Worm (Caenorhabditis elegans) whole organism, L4/young adult: ENCODE data around the gene ttbk-2.1.
"Not testable (repeated sequence)": the region's sequence is repeated elsewhere in the genome, so short reads cannot be mapped to it uniquely, and the experiment has no call there.

ENCODE experiments used
- W03F9.2 ChIP-seq: fragments of 150-350 bp; optimal IDR thresholded peaks from 2 replicates; lab custom pipeline; 2014; ENCODE audit warnings: missing biosample characterization, missing genetic modification characterization
- dao-5 ChIP-seq: sonication (generic microtip); optimal IDR thresholded peaks from 2 replicates; lab custom pipeline; 2016; ENCODE audit warnings: missing genotype, missing genetic modification characterization, moderate library complexity, missing compliant biosample characterization
- him-1 ChIP-seq: sonication (generic microtip); optimal IDR thresholded peaks from 2 replicates; lab custom pipeline; 2016; ENCODE audit warnings: missing genotype, missing genetic modification reagents, missing genetic modification characterization, missing compliant biosample characterization

Gene ttbk-2.1

ce11 chrIV:5266474-5266873 lies 8.0 kb downstream of the ttbk-2.1 start, which contains the start of gene F36H12.5:
Gene F36H12.5 (plus strand): TSS chrIV:5266774.
- TF ChIP-seq him-1, result no peak
- no peak for TF ChIP-seq W03F9.2 (tag; lab: Kevin White, UChicago)
- no peak for TF ChIP-seq dao-5 (tag; lab: Kevin White, UChicago)

DNA sequence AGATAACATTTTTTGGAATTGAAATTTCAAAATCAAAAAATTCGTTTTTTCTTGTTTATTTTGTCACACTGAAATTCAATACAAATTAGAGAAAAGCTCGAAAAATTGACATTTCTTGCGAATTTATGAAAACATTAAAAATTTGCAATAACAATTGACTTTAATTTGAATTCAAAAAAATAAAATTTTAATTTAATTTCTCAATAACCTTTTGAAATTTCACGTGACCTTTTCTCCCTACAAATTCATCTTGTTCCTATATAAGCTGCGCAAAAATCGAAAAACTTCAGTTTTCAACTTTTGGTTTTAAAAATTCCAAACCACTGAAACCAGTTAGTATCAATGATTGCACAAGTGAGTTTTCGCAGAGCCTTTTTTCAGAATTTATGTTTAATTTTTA lies 10.3 kb downstream of the ttbk-2.1 start, which contains the start of gene F36H12.4:
F36H12.4 (plus strand) TSS at position 301 of the 400 bp plus-strand sequence.
- no peak for TF ChIP-seq dao-5 (tag; lab: Kevin White, UChicago)
- no peak for TF ChIP-seq him-1
- no peak for TF ChIP-seq W03F9.2 (tag; lab: Kevin White, UChicago)

DNA sequence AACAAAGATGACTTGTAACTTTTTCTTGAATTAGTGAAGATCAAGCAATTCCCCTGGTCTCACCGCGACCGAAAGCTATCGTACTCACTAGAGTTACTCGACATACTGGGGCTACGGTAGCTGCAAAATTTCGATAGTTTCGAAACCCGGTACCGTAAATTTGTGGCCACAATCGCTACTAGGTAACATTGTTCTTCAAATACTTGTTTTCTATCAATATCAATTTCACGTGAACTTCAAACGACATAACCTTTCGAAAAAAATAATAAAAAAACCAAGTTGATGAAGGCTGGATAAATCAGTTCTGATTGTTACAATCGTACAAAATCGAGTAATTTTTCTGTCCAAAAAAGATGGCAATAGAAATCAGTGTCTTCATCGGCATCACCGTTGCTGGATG lies 14.0 kb downstream of the ttbk-2.1 start, which contains the start of gene F36H12.3:
F36H12.3 (plus strand) TSS at position 301 of the 400 bp plus-strand sequence.
- no peak for TF ChIP-seq W03F9.2 (tag; lab: Kevin White, UChicago)
- no peak for TF ChIP-seq dao-5 (tag; lab: Kevin White, UChicago)
- TF ChIP-seq him-1, result no peak

DNA sequence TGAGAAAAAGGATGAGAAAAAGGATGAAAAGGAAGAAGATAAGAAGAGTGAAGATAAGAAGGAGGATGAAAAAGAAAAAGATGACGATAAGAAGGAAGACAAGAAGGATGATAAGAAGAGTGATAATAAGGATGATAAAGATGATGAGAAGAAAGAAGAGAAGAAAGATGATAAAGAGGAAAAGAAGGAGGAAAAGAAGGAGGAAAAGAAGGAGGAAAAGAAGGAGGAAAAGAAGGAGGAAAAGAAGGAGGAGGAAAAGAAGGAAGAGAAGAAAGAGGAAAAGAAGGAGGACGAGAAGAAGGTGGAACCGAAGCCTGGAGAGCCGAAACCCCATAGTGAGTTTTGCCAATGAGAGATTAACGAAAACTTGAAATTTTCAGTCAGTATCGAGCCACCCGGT lies 14.9 kb downstream of the ttbk-2.1 start:
- TF ChIP-seq dao-5 (tag; lab: Kevin White, UChicago) (no peak), him-1 (no peak), W03F9.2 (tag; lab: Kevin White, UChicago) (no peak)

ce11 chrIV:5274123-5274581 lies 15.7 kb downstream of the ttbk-2.1 start, which contains the start of gene slfl-4:
Gene slfl-4 (plus strand): TSS chrIV:5274531.
- TF ChIP-seq him-1 (no peak), W03F9.2 (tag; lab: Kevin White, UChicago) (no peak), dao-5 (tag; lab: Kevin White, UChicago) (no peak)

DNA sequence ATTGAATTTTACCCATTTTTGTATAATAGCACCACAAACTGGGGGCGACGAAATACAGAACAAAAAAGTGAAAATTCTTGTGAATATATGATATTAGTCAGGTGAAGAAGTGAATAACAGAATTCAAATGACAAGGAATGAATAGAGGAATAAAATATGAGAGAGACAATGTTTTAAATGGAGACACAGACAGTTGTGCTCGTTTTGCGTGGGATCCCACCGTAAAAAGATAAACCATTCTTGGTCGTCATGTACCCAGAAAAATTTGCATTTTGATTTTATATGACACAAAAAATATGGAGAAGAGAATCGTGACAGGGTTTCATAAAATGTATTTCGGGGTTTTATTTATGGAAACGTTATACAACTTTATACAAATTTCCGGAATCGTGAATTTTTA lies 19.3 kb downstream of the ttbk-2.1 start, which contains the start of gene F36H12.17:
F36H12.17 (minus strand) TSS at position 101 of the 400 bp plus-strand sequence.
- TF ChIP-seq dao-5 (tag; lab: Kevin White, UChicago), result no peak
- TF ChIP-seq him-1, result no peak
- TF ChIP-seq W03F9.2 (tag; lab: Kevin White, UChicago), result no peak

ce11 chrIV:5281457-5281856 lies 23.0 kb downstream of the ttbk-2.1 start:
- TF ChIP-seq dao-5 (tag; lab: Kevin White, UChicago), result no peak
- TF ChIP-seq him-1, result no peak
- no peak for TF ChIP-seq W03F9.2 (tag; lab: Kevin White, UChicago)

ce11 chrIV:5287190-5287589 lies 28.7 kb downstream of the ttbk-2.1 start:
- TF ChIP-seq dao-5 (tag; lab: Kevin White, UChicago), result no peak
- no peak for TF ChIP-seq W03F9.2 (tag; lab: Kevin White, UChicago)
- TF ChIP-seq him-1, result no peak

- TF ChIP-seq him-1, result no peak
- TF ChIP-seq dao-5 (tag; lab: Kevin White, UChicago), result no peak
- no peak for TF ChIP-seq W03F9.2 (tag; lab: Kevin White, UChicago)
Observed at ce11 chrIV:5288932-5289331, 30.4 kb downstream of the ttbk-2.1 start.

DNA sequence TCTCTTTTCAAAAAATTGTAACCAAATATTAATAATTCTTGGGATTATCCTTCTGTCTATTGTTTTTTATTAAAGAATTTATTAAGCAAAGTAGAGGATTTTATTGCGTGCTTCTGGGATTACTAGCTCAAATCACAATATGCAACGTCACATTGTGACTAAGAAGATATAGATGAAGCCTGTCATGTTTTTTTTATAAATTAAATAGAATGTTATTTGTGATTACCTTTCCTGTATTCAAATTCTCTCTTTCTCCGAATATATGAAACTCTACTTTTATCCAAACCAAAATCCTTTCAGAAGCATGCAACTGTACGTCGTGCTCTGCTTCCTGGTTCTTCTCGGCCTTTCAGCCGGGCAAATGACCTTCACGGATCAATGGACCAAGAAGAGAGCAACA lies 32.1 kb downstream of the ttbk-2.1 start, which contains the start of gene nlp-47:
nlp-47 (plus strand) TSS at position 301 of the 400 bp plus-strand sequence.
- no peak for TF ChIP-seq W03F9.2 (tag; lab: Kevin White, UChicago)
- TF ChIP-seq him-1, result no peak
- TF ChIP-seq dao-5 (tag; lab: Kevin White, UChicago), result no peak

DNA sequence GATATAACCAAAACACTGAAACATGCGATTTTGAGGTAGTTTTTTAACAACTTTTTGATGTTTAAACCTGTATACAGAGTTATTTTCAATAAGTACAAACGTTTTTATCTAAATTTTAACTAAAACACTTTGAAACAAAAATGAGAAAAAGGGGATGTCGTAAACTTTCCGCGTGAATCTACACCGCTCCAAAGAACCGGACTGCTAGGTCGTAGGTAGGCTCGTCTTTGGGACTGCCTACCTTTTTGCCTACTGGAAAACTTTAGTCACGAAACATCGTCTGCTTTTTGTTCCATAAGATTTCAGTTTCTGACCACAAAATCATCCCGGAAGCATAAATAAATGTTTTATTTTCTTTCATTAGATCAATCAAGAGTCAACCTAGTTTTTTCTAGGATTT lies 32.7 kb downstream of the ttbk-2.1 start:
- TF ChIP-seq W03F9.2 (tag; lab: Kevin White, UChicago) (no peak), dao-5 (tag; lab: Kevin White, UChicago) (no peak)

DNA sequence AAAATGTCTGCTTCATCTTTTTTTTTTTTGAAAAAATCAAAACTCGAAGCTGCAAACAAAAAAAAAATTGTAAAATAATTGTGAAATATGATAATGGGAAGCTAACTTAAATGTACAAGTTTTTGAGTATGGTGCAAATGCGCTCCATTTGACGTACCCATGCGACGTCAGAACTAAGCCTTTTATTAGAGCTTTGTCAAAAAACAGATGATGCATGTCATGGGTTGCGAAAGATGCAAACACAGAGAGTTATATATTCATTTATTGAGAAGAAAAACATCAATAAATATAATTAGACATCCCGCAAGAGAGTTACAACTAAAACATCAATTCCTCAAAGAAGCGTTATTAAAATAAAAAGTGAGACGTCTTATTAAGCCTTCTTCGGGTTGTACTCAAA lies 36.0 kb downstream of the ttbk-2.1 start:
- no peak for TF ChIP-seq him-1
- no peak for TF ChIP-seq W03F9.2 (tag; lab: Kevin White, UChicago)

- not testable (repeated sequence) for TF ChIP-seq dao-5 (tag; lab: Kevin White, UChicago); W03F9.2 (tag; lab: Kevin White, UChicago); him-1
Observed at ce11 chrIV:5295240-5295639, 36.8 kb downstream of the ttbk-2.1 start, which contains the start of gene msp-51. Gene msp-51 (minus strand): TSS chrIV:5295340.

- TF ChIP-seq dao-5 (tag; lab: Kevin White, UChicago) (no peak), W03F9.2 (tag; lab: Kevin White, UChicago) (no peak), him-1 (no peak)
Observed at ce11 chrIV:5297436-5298012, 39.0 kb downstream of the ttbk-2.1 start, which contains the start of the genes ZK354.6 and msp-113. Gene ZK354.6 (minus strand): TSS chrIV:5297536. Gene msp-113 (plus strand): TSS chrIV:5297962.
